Fruit fly (Drosophila melanogaster): Measurements from ENCODE around the gene CG5715.

- TF ChIP-seq Ets98B (GFP tag; IDR thresholded peaks at IDR 0.05), result no peak
- TF ChIP-seq CG32121 (GFP tag; IDR thresholded peaks at IDR 0.05), result no peak
- TF ChIP-seq CG10348 (GFP tag; IDR thresholded peaks at IDR 0.05), result no peak
- TF ChIP-seq Snoo (tag; optimal IDR thresholded peaks at IDR 0.05), result no peak
- TF ChIP-seq CG15710 (tag; optimal IDR thresholded peaks at IDR 0.05), result no peak
- no peak for TF ChIP-seq D1 (tag; optimal IDR thresholded peaks at IDR 0.05)
- no peak for TF ChIP-seq fd96Ca (GFP tag; IDR thresholded peaks at IDR 0.05)
- no peak for TF ChIP-seq rn (GFP tag; IDR thresholded peaks at IDR 0.05)
- TF ChIP-seq CG17806 (tag; optimal IDR thresholded peaks at IDR 0.05), result no peak
Observed at dm6 chr3R:24282567-24283324, 11.5 kb downstream of the CG5715 start.
